Worm (Caenorhabditis elegans): Measurements from ENCODE around the gene mcat-1.

The mcat-1 gene

DNA sequence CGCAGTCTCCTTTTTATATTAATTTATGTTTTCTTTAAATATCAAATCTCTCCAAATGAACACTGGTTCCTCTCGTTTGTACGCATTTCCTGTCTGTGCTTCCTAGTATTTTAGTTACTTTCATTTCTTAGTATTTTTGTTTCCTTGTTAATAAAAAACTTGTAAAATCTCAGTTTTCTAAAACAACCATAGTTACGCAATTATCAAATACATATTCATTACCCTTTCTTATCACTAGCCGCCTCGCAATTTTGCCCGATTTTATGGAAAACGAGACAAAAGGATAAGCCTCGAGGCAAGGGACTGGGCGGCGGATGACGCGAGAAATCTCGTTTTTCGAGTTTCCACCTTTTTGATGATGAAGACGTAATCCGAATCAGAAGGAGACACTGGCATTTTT, 19.9 kb upstream of the mcat-1 start, which contains the start of gene C50D2.1:
Gene C50D2.1, plus strand, starts transcription at position 301 of the 400 bp plus-strand sequence.
- no peak for TF ChIP-seq nhr-23 (tag; optimal IDR thresholded peaks at IDR 0.05)
- no peak for TF ChIP-seq nhr-10 (tag; optimal IDR thresholded peaks at IDR 0.05)
- no peak for TF ChIP-seq crh-2 (tag; optimal IDR thresholded peaks at IDR 0.05)
- TF ChIP-seq skn-1 (tag; optimal IDR thresholded peaks at IDR 0.05) = no peak
- no peak for TF ChIP-seq mdl-1 (tag; optimal IDR thresholded peaks at IDR 0.05)
- no peak for TF ChIP-seq lin-11 (tag; optimal IDR thresholded peaks at IDR 0.05)
- TF ChIP-seq ZK546.5 (tag; optimal IDR thresholded peaks at IDR 0.05) = no peak
- TF ChIP-seq F13H6.1 (tag; optimal IDR thresholded peaks at IDR 0.05) = no peak
- TF ChIP-seq nhr-237 (tag; optimal IDR thresholded peaks at IDR 0.05) = no peak
- TF ChIP-seq nhr-12 (tag; optimal IDR thresholded peaks at IDR 0.05) = no peak
- no peak for TF ChIP-seq alr-1 (tag; optimal IDR thresholded peaks at IDR 0.05)
- no peak for TF ChIP-seq lin-39 (tag; optimal IDR thresholded peaks at IDR 0.05)
- TF ChIP-seq ama-1 (optimal IDR thresholded peaks at IDR 0.05) = no peak
- no peak for TF ChIP-seq lin-13 (GFP tag; optimal IDR thresholded peaks at IDR 0.05)
- no peak for TF ChIP-seq unc-62 (GFP tag; optimal IDR thresholded peaks at IDR 0.05)
- no peak for TF ChIP-seq ztf-4 (tag; optimal IDR thresholded peaks at IDR 0.05)
- no peak for TF ChIP-seq egl-27 (tag; optimal IDR thresholded peaks at IDR 0.05)

DNA sequence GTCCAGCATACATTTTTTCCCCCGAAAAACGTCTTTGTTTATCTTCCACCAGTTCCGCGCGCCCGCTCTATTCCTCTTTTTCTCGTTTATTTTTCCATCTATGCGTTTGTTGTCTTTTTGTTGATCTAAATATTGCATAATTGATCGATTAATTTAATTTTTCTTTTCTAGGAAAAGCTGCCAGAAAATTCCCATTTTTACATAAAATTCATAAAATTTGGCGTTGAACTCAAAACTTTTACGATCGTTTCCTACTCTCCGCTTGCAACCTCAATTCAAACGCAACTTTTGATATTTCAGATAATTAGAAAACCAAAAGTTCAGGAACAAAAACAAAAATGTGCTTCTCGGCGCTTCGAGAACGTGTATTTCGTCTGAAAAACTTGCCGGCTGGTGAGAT, 17.5 kb upstream of the mcat-1 start, which contains the start of gene C50D2.2:
Gene C50D2.2, plus strand, starts transcription at position 301 of the 400 bp plus-strand sequence.
- no peak for TF ChIP-seq crh-2 (tag; optimal IDR thresholded peaks at IDR 0.05)
- TF ChIP-seq ZK546.5 (tag; optimal IDR thresholded peaks at IDR 0.05) = no peak
- TF ChIP-seq unc-62 (GFP tag; optimal IDR thresholded peaks at IDR 0.05) = no peak
- TF ChIP-seq blmp-1 (tag; optimal IDR thresholded peaks at IDR 0.05; ENCODE audit: insufficient read depth) = no peak
- no peak for TF ChIP-seq ceh-82 (tag; optimal IDR thresholded peaks at IDR 0.05)
- no peak for TF ChIP-seq gmeb-1 (tag; optimal IDR thresholded peaks at IDR 0.05)
- TF ChIP-seq sma-9 (GFP tag; optimal IDR thresholded peaks at IDR 0.05) = no peak
- no peak for TF ChIP-seq sma-9 (tag; optimal IDR thresholded peaks at IDR 0.05)
- no peak for TF ChIP-seq nhr-237 (tag; optimal IDR thresholded peaks at IDR 0.05)
- no peak for TF ChIP-seq ztf-4 (tag; optimal IDR thresholded peaks at IDR 0.05)

DNA sequence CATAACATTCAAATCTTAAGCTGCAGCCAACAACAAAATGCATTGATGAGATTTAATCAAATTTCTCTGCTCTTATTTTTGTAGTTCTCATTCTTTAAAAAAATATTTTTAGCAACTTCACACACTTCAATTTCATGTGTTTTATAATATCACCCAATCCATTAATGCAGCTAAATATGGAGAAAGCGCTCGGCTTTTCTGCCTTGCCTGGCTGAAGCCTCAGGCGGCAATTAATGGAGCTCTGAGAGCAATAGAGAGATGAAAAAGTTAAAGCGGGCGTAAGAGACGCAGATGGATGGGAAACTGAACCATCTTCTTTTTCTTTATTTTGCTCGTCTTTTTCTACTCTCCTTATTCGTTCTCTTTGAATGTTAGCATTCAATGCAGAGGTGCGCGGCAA, 16.4 kb upstream of the mcat-1 start:
- TF ChIP-seq nhr-77 (tag; optimal IDR thresholded peaks at IDR 0.05) (no peak), crh-2 (tag; optimal IDR thresholded peaks at IDR 0.05) (no peak), skn-1 (tag; optimal IDR thresholded peaks at IDR 0.05) (no peak)

DNA sequence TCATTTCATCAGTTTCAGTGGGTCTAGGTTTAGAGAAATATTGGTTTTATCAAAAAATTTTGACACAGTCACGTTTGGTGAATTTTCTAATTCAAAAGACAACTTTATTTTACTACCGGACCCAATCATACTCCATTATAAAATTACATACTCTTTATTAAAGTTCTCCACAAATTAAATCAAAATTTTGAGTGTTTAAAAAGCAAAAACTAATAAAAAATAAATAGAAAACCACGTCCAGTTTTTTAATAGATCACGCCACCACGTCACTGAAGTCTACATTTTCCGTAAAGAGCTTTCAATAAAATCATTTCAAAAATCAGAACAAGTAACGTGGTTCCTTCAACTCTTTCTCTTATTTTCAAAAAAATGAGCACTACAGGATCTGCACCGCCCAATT, 14.6 kb upstream of the mcat-1 start, which contains the start of gene txt-1:
Gene txt-1, plus strand, starts transcription at position 301 of the 400 bp plus-strand sequence.
- no peak for TF ChIP-seq sma-9 (GFP tag; optimal IDR thresholded peaks at IDR 0.05)
- TF ChIP-seq sma-9 (tag; optimal IDR thresholded peaks at IDR 0.05) = no peak
- TF ChIP-seq blmp-1 (tag; optimal IDR thresholded peaks at IDR 0.05; ENCODE audit: insufficient read depth) = no peak
- TF ChIP-seq sem-4 (tag; optimal IDR thresholded peaks at IDR 0.05) = no peak
- no peak for TF ChIP-seq nhr-77 (tag; optimal IDR thresholded peaks at IDR 0.05)
- no peak for TF ChIP-seq sma-3 (GFP tag; optimal IDR thresholded peaks at IDR 0.05)
- no peak for TF ChIP-seq F13H6.1 (tag; optimal IDR thresholded peaks at IDR 0.05)
- TF ChIP-seq ama-1 (optimal IDR thresholded peaks at IDR 0.05) = no peak
- TF ChIP-seq unc-62 (GFP tag; optimal IDR thresholded peaks at IDR 0.05) = no peak
- no peak for TF ChIP-seq nhr-237 (tag; optimal IDR thresholded peaks at IDR 0.05)
- TF ChIP-seq ztf-4 (tag; optimal IDR thresholded peaks at IDR 0.05) = no peak
- TF ChIP-seq dmd-4 (tag; optimal IDR thresholded peaks at IDR 0.05) = no peak
- TF ChIP-seq aly-2 (tag; optimal IDR thresholded peaks at IDR 0.05) = no peak
- TF ChIP-seq gmeb-1 (tag; optimal IDR thresholded peaks at IDR 0.05) = no peak
- TF ChIP-seq ZK546.5 (tag; optimal IDR thresholded peaks at IDR 0.05) = no peak
- no peak for TF ChIP-seq R02D3.7 (tag; optimal IDR thresholded peaks at IDR 0.05)
- no peak for TF ChIP-seq peb-1 (tag; optimal IDR thresholded peaks at IDR 0.05)
- TF ChIP-seq ceh-82 (tag; optimal IDR thresholded peaks at IDR 0.05) = no peak
- no peak for TF ChIP-seq lsy-2 (tag; optimal IDR thresholded peaks at IDR 0.05)

DNA sequence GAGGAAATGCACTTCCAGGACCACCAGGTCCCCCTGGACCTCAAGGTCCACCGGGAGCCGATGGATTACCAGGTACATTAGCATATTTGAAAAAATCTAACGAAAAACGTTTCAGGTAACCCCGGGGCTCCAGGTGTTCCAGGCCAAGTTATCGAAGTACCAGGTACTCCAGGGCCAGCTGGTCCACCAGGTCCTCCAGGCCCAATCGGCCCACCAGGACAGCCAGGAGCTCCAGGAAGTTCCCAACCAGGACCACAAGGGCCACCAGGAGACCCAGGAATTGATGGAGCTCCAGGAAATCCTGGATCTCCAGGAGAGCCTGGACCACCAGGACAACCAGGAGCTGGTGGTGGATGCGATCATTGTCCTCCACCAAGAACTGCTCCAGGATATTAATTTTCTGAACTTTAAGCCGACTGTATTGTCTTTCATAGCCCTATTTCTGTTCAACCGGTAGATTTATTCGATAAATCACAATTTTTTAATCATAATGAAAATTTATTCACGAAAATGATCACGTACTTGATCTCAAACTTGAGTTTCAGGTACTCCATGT, 14.1 kb upstream of the mcat-1 start:
- TF ChIP-seq blmp-1 (tag; optimal IDR thresholded peaks at IDR 0.05; ENCODE audit: insufficient read depth) (no peak), nhr-10 (tag; optimal IDR thresholded peaks at IDR 0.05) (no peak), nhr-12 (tag; optimal IDR thresholded peaks at IDR 0.05) (no peak), lin-39 (tag; optimal IDR thresholded peaks at IDR 0.05) (no peak)

DNA sequence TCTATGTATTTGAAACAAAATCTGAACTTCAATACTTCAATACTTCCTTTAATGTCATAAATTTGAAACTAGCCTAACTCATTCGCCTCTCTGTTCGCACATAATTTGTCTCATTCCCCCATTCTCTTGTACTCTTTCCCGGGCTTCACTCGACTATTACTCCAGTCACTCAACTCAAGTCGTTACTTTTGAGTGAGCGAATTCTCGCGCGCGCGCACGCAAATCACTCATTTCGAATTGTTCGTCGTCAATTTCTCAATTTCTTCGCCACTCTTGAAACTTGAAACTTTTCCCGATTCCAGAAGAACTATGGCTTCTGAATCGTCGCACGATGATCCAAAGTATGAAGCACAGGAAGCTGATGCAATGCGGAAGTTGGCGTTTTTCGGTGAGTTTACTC, 12.9 kb upstream of the mcat-1 start, which contains the start of gene col-68:
Gene col-68, plus strand, starts transcription at position 301 of the 400 bp plus-strand sequence.
- TF ChIP-seq dmd-4 (tag; optimal IDR thresholded peaks at IDR 0.05) (no peak), sma-3 (GFP tag; optimal IDR thresholded peaks at IDR 0.05) (no peak), lsy-2 (tag; optimal IDR thresholded peaks at IDR 0.05) (no peak), ama-1 (optimal IDR thresholded peaks at IDR 0.05) (no peak)

Measured in whole organism, L2 larva.